Worm (Caenorhabditis elegans) whole organism, midembryonic: ENCODE results near the gene mec-18.

Experiments used
- T22C8.4 ChIP-seq: fragments of 200-800 bp; sonication (Bioruptor generic); IDR thresholded peaks from 2 replicates; pipeline ENCODE4 v1.3.6; 2022; ENCODE audit warnings: missing genetic modification characterization, missing compliant biosample characterization
- cog-1 ChIP-seq: sonication (generic microtip); optimal IDR thresholded peaks from 2 replicates; lab custom pipeline; 2016; ENCODE audit warnings: missing genetic modification characterization, missing compliant biosample characterization
- flt-1 ChIP-seq: fragments of 200-800 bp; sonication (Bioruptor generic); IDR thresholded peaks from 2 replicates; pipeline ENCODE4 v1.3.6; 2022; ENCODE audit warnings: missing genetic modification characterization, missing compliant biosample characterization
- klf-2 ChIP-seq: fragments of 200-800 bp; sonication (Bioruptor generic); conservative IDR thresholded peaks from 2 replicates; pipeline ENCODE4 v1.3.6; 2022; ENCODE audit warnings: missing genetic modification reagents, missing genetic modification characterization, missing compliant biosample characterization
- tab-1 ChIP-seq: fragments of 200-800 bp; sonication (Bioruptor generic); IDR thresholded peaks from 2 replicates; pipeline ENCODE4 v1.3.6; 2022; ENCODE audit warnings: missing genetic modification characterization, missing compliant biosample characterization
- ztf-23 ChIP-seq: fragments of 200-800 bp; sonication (Bioruptor generic); IDR thresholded peaks from 2 replicates; pipeline ENCODE4 v1.3.6; 2022; ENCODE audit warnings: missing genetic modification reagents, missing genetic modification characterization, missing compliant biosample characterization

ce11 chrX:4256761-4257160 lies 17.3 kb downstream of the mec-18 start, which contains the start of gene srv-6:
- TF ChIP-seq flt-1 (GFP tag; lab: Robert Waterston, UW) (no peak), klf-2 (GFP tag; lab: Robert Waterston, UW) (no peak), T22C8.4 (no peak), tab-1 (GFP tag; lab: Robert Waterston, UW) (no peak), ztf-23 (GFP tag; lab: Robert Waterston, UW) (no peak), cog-1 (tag; lab: Kevin White, UChicago) (no peak)
